Worm (Caenorhabditis elegans) whole organism, late embryonic: ENCODE data around the gene C27A7.3.

ENCODE experiments used
- K09A11.1 ChIP-seq: sonication (generic microtip); optimal IDR thresholded peaks from 2 replicates; lab custom pipeline; 2017; ENCODE audit warnings: antibody characterized with exemption, mild to moderate bottlenecking, missing genetic modification characterization, missing compliant biosample characterization; ENCODE audit not compliant: insufficient read depth
- ceh-9 ChIP-seq: sonication (generic microtip); optimal IDR thresholded peaks from 2 replicates; lab custom pipeline; 2016; ENCODE audit warnings: mild to moderate bottlenecking, missing genetic modification characterization, inconsistent platforms, missing compliant biosample characterization
- elt-2 ChIP-seq: sonication (generic microtip); optimal IDR thresholded peaks from 2 replicates; lab custom pipeline; 2016; ENCODE audit warnings: missing genetic modification reagents, missing genetic modification characterization, missing compliant biosample characterization
- gmeb-2 ChIP-seq: sonication (generic microtip); optimal IDR thresholded peaks from 2 replicates; lab custom pipeline; 2016; ENCODE audit warnings: missing genetic modification characterization, inconsistent platforms, missing compliant biosample characterization
- lim-6 ChIP-seq: sonication (generic microtip); optimal IDR thresholded peaks from 2 replicates; lab custom pipeline; 2016; ENCODE audit warnings: missing genetic modification characterization, missing compliant biosample characterization
- lin-11 ChIP-seq: fragments of 200-800 bp; sonication (Bioruptor generic); optimal IDR thresholded peaks from 2 replicates; lab custom pipeline; 2018; ENCODE audit warnings: mild to moderate bottlenecking, missing genetic modification characterization, missing compliant biosample characterization
- nhr-11 ChIP-seq: fragments of 150-350 bp; optimal IDR thresholded peaks from 2 replicates; lab custom pipeline; 2014; ENCODE audit warnings: missing biosample characterization, missing genetic modification characterization
- sox-4 ChIP-seq: sonication (generic microtip); optimal IDR thresholded peaks from 2 replicates; lab custom pipeline; 2017; ENCODE audit warnings: mild to moderate bottlenecking, missing genetic modification characterization, inconsistent platforms, missing compliant biosample characterization
- ztf-16 ChIP-seq: sonication (generic microtip); optimal IDR thresholded peaks from 2 replicates; lab custom pipeline; 2017; ENCODE audit warnings: missing genetic modification characterization, missing compliant biosample characterization

- no peak for TF ChIP-seq lin-11
- no peak for TF ChIP-seq nhr-11 (tag; lab: Kevin White, UChicago)
- no peak for TF ChIP-seq elt-2 (tag; lab: Kevin White, UChicago)
- TF ChIP-seq K09A11.1 (tag; lab: Kevin White, UChicago), result no peak
- TF ChIP-seq sox-4 (tag; lab: Kevin White, UChicago), result no peak
- no peak for TF ChIP-seq ztf-16 (tag; lab: Kevin White, UChicago)
- no peak for TF ChIP-seq lim-6
- no peak for TF ChIP-seq ceh-9
- TF ChIP-seq gmeb-2 (tag; lab: Kevin White, UChicago), result no peak
Observed at ce11 chrV:12150607-12151006, 9.9 kb downstream of the C27A7.3 start, which contains the start of gene che-11.
